Worm (Caenorhabditis elegans) whole organism, young adult: Measurements from ENCODE around the gene nspg-5.

Experiments used
- B0019.2 ChIP-seq: fragments of 200-800 bp; sonication (Bioruptor generic); conservative IDR thresholded peaks from 2 replicates; pipeline ENCODE4 v1.3.6; 2022; ENCODE audit warnings: missing genetic modification reagents, missing genetic modification characterization, missing compliant biosample characterization
- F10E7.11 ChIP-seq: sonication (generic microtip); optimal IDR thresholded peaks from 2 replicates; lab custom pipeline; 2017; ENCODE audit warnings: mild to moderate bottlenecking, missing genetic modification characterization, moderate library complexity, missing compliant biosample characterization
- F33H1.4 ChIP-seq: fragments of 200-800 bp; sonication (Bioruptor generic); IDR thresholded peaks from 2 replicates; pipeline ENCODE4 v1.3.6; 2022; ENCODE audit warnings: missing genetic modification reagents, missing genetic modification characterization, missing compliant biosample characterization
- F37B4.10 ChIP-seq: fragments of 200-800 bp; sonication (Bioruptor generic); IDR thresholded peaks from 2 replicates; pipeline ENCODE4 v1.3.6; 2022; ENCODE audit warnings: missing genetic modification characterization, missing compliant biosample characterization
- F55B11.4 ChIP-seq: sonication (generic microtip); optimal IDR thresholded peaks from 2 replicates; lab custom pipeline; 2016; ENCODE audit warnings: missing compliant biosample characterization, missing genetic modification characterization, borderline replicate concordance; ENCODE audit not compliant: insufficient read depth
- F57A8.1 ChIP-seq: fragments of 200-800 bp; sonication (Bioruptor generic); optimal IDR thresholded peaks from 2 replicates; lab custom pipeline; 2018; ENCODE audit warnings: mild to moderate bottlenecking, missing genetic modification characterization, moderate library complexity, missing compliant biosample characterization
- Y53G8AR.9 ChIP-seq: fragments of 200-800 bp; sonication (Bioruptor generic); conservative IDR thresholded peaks from 2 replicates; pipeline ENCODE4 v1.3.6; 2022; ENCODE audit warnings: missing genetic modification reagents, missing genetic modification characterization, missing compliant biosample characterization
- Y56A3A.18 ChIP-seq: fragments of 200-800 bp; sonication (Bioruptor generic); IDR thresholded peaks from 2 replicates; pipeline ENCODE4 v1.3.6; 2022; ENCODE audit warnings: missing genetic modification reagents, missing genetic modification characterization, missing compliant biosample characterization
- Y67H2A.10 ChIP-seq: fragments of 200-800 bp; sonication (Bioruptor generic); conservative IDR thresholded peaks from 2 replicates; pipeline ENCODE4 v1.3.6; 2022; ENCODE audit warnings: missing genetic modification reagents, missing genetic modification characterization, missing compliant biosample characterization
- athp-1 ChIP-seq: sonication (generic microtip); optimal IDR thresholded peaks from 2 replicates; lab custom pipeline; 2017; ENCODE audit warnings: mild to moderate bottlenecking, missing genetic modification characterization, missing compliant biosample characterization
- attf-3 ChIP-seq: fragments of 200-800 bp; sonication (Bioruptor generic); conservative IDR thresholded peaks from 2 replicates; pipeline ENCODE4 v1.3.6; 2022; ENCODE audit warnings: missing genetic modification reagents, missing genetic modification characterization, missing compliant biosample characterization
- ceh-58 ChIP-seq: fragments of 200-800 bp; sonication (Bioruptor generic); IDR thresholded peaks from 2 replicates; pipeline ENCODE4 v1.3.6; 2022; ENCODE audit warnings: missing genetic modification characterization, missing compliant biosample characterization
- chd-7 ChIP-seq: sonication (generic microtip); optimal IDR thresholded peaks from 2 replicates; lab custom pipeline; 2016; ENCODE audit warnings: mild to moderate bottlenecking, missing genetic modification characterization, moderate library complexity, missing compliant biosample characterization
- die-1 ChIP-seq: sonication (generic microtip); optimal IDR thresholded peaks from 2 replicates; lab custom pipeline; 2016; ENCODE audit warnings: missing genotype, mild to moderate bottlenecking, missing genetic modification characterization, missing compliant biosample characterization
- egl-44 ChIP-seq: fragments of 200-800 bp; sonication (Bioruptor generic); IDR thresholded peaks from 2 replicates; pipeline ENCODE4 v1.3.6; 2022; ENCODE audit warnings: missing genetic modification reagents, missing genetic modification characterization, missing compliant biosample characterization
- hmg-1.2 ChIP-seq: fragments of 200-800 bp; sonication (Bioruptor generic); IDR thresholded peaks from 2 replicates; pipeline ENCODE4 v1.3.6; 2022; ENCODE audit warnings: missing genetic modification reagents, missing genetic modification characterization, missing compliant biosample characterization
- hmg-20 ChIP-seq: fragments of 200-800 bp; sonication (Bioruptor generic); IDR thresholded peaks from 2 replicates; pipeline ENCODE4 v1.3.6; 2022; ENCODE audit warnings: missing genetic modification reagents, missing genetic modification characterization, missing compliant biosample characterization
- lsl-1 ChIP-seq: fragments of 200-800 bp; sonication (Bioruptor generic); optimal IDR thresholded peaks from 2 replicates; lab custom pipeline; 2018; ENCODE audit warnings: mild to moderate bottlenecking, missing genetic modification characterization, moderate library complexity, missing compliant biosample characterization
- madf-10 ChIP-seq: sonication (generic microtip); optimal IDR thresholded peaks from 2 replicates; lab custom pipeline; 2016; ENCODE audit warnings: mild to moderate bottlenecking, missing genetic modification characterization, missing compliant biosample characterization
- madf-6 ChIP-seq: fragments of 200-800 bp; sonication (Bioruptor generic); IDR thresholded peaks from 2 replicates; pipeline ENCODE4 v1.3.6; 2022; ENCODE audit warnings: missing genetic modification reagents, missing genetic modification characterization, missing compliant biosample characterization
- mcd-1 ChIP-seq: fragments of 200-800 bp; sonication (Bioruptor generic); IDR thresholded peaks from 2 replicates; pipeline ENCODE4 v1.3.6; 2022; ENCODE audit warnings: missing genetic modification reagents, missing genetic modification characterization, missing compliant biosample characterization
- mxl-1 ChIP-seq: sonication (generic microtip); optimal IDR thresholded peaks from 2 replicates; lab custom pipeline; 2016; ENCODE audit warnings: missing genetic modification characterization, missing compliant biosample characterization
- nfya-1 ChIP-seq: sonication (generic microtip); optimal IDR thresholded peaks from 2 replicates; lab custom pipeline; 2017; ENCODE audit warnings: antibody characterized with exemption, missing compliant biosample characterization, missing genetic modification characterization, borderline replicate concordance; ENCODE audit not compliant: insufficient read depth
- nfya-2 ChIP-seq: fragments of 200-800 bp; sonication (Bioruptor generic); IDR thresholded peaks from 2 replicates; pipeline ENCODE4 v1.3.6; 2022; ENCODE audit warnings: missing genetic modification reagents, missing genetic modification characterization, missing compliant biosample characterization
- nfyb-1 ChIP-seq: fragments of 200-800 bp; sonication (Bioruptor generic); IDR thresholded peaks from 2 replicates; pipeline ENCODE4 v1.3.6; 2022; ENCODE audit warnings: missing genetic modification reagents, missing genetic modification characterization, missing compliant biosample characterization
- nhr-120 ChIP-seq: fragments of 200-800 bp; sonication (Bioruptor generic); IDR thresholded peaks from 2 replicates; pipeline ENCODE4 v1.3.6; 2022; ENCODE audit warnings: missing genetic modification characterization, missing compliant biosample characterization
- nhr-27 ChIP-seq: fragments of 200-800 bp; sonication (Bioruptor generic); optimal IDR thresholded peaks from 2 replicates; lab custom pipeline; 2018; ENCODE audit warnings: mild to moderate bottlenecking, missing genetic modification characterization, moderate library complexity, missing compliant biosample characterization
- pbrm-1 ChIP-seq: fragments of 200-800 bp; sonication (Bioruptor generic); IDR thresholded peaks from 2 replicates; pipeline ENCODE4 v1.3.6; 2022; ENCODE audit warnings: missing genetic modification reagents, missing genetic modification characterization, missing compliant biosample characterization
- pha-4 ChIP-seq: fragments of 150-350 bp; sonication (generic microtip); optimal IDR thresholded peaks from 2 replicates; lab custom pipeline; 2014; ENCODE audit warnings: missing biosample characterization, missing genetic modification reagents, missing genetic modification characterization
- rec-8 ChIP-seq, 2 experiments: sonication (generic microtip); optimal IDR thresholded peaks; 2 replicates each; lab custom pipeline; 2016; ENCODE audit warnings: mild to moderate bottlenecking in 2 of 2, missing genetic modification characterization in 2 of 2, missing genetic modification reagents in 2 of 2, missing genotype in 2 of 2, missing biosample characterization in 1 of 2, missing compliant biosample characterization in 1 of 2, moderate library complexity in 1 of 2
- sdz-38 ChIP-seq: sonication (generic microtip); optimal IDR thresholded peaks from 2 replicates; lab custom pipeline; 2016; ENCODE audit warnings: missing genotype, missing genetic modification characterization, missing compliant biosample characterization
- snpc-1.1 ChIP-seq: sonication (generic microtip); optimal IDR thresholded peaks from 2 replicates; lab custom pipeline; 2017; ENCODE audit warnings: missing genetic modification characterization, mild to moderate bottlenecking, missing compliant biosample characterization, antibody characterized with exemption, moderate library complexity, missing genotype, missing genetic modification reagents; ENCODE audit not compliant: insufficient read depth
- snpc-4 ChIP-seq, 5 experiments: fragments of 150-350 bp in 1 of 5; sonication (generic microtip) in 4 of 5; optimal IDR thresholded peaks; 2 replicates each; lab custom pipeline; 2014 to 2018; ENCODE audit warnings: missing genetic modification characterization in 5 of 5, missing biosample characterization in 3 of 5, antibody characterized with exemption in 2 of 5, mild to moderate bottlenecking in 2 of 5, missing compliant biosample characterization in 2 of 5, missing genotype in 2 of 5, moderate library complexity in 2 of 5, missing genetic modification reagents in 1 of 5
- zfh-2 ChIP-seq: fragments of 200-800 bp; sonication (Bioruptor generic); conservative IDR thresholded peaks from 2 replicates; pipeline ENCODE4 v1.3.6; 2022; ENCODE audit warnings: missing genetic modification reagents, missing genetic modification characterization, missing compliant biosample characterization

nspg-5 gene

ce11 chrX:2950234-2950633, 31.6 kb upstream of the nspg-5 start:
- TF ChIP-seq athp-1 (tag; lab: Kevin White, UChicago), result no peak
- no peak for TF ChIP-seq mxl-1
- TF ChIP-seq nfyb-1 (GFP tag; lab: Robert Waterston, UW), result no peak
- TF ChIP-seq attf-3 (GFP tag; lab: Robert Waterston, UW), result no peak
- TF ChIP-seq madf-10 (tag; lab: Kevin White, UChicago), result no peak

ce11 chrX:2953522-2954032, 28.2 kb upstream of the nspg-5 start:
- 0 out of 2 replicates have a peak, but pooled peaks have one; percentile 52 for TF ChIP-seq zfh-2 (GFP tag; lab: Robert Waterston, UW)
- TF ChIP-seq madf-10 (tag; lab: Kevin White, UChicago), result no peak
- no peak for TF ChIP-seq nhr-27
- TF ChIP-seq chd-7 (tag; lab: Kevin White, UChicago), result peak; percentile 3
- no peak for TF ChIP-seq Y56A3A.18 (GFP tag; lab: Robert Waterston, UW)
- TF ChIP-seq F37B4.10 (GFP tag; lab: Robert Waterston, UW), result no peak

- TF ChIP-seq nfya-1 (tag; lab: Kevin White, UChicago) (no peak), F33H1.4 (GFP tag; lab: Robert Waterston, UW) (no peak), nfya-2 (GFP tag; lab: Robert Waterston, UW) (no peak), sdz-38 (tag; lab: Kevin White, UChicago) (no peak), Y53G8AR.9 (GFP tag; lab: Robert Waterston, UW) (no peak), chd-7 (tag; lab: Kevin White, UChicago) (no peak), ceh-58 (GFP tag; lab: Robert Waterston, UW) (no peak), pha-4 (no peak), die-1 (tag; lab: Kevin White, UChicago) (no peak), egl-44 (GFP tag; lab: Robert Waterston, UW) (no peak), F10E7.11 (no peak), madf-10 (tag; lab: Kevin White, UChicago) (no peak), nhr-120 (GFP tag; lab: Robert Waterston, UW) (no peak)
These were observed 26.2 kb upstream of the nspg-5 start for ce11 chrX:2955628-2956027.

- no peak for TF ChIP-seq egl-44 (GFP tag; lab: Robert Waterston, UW)
- no peak for TF ChIP-seq F55B11.4 (tag; lab: Kevin White, UChicago)
- TF ChIP-seq rec-8 (tag; optimal IDR thresholded peaks at IDR 0.05; lab: Kevin White, UChicago), result no peak
- no peak for TF ChIP-seq hmg-20
- TF ChIP-seq madf-6 (GFP tag; lab: Robert Waterston, UW), result no peak
- TF ChIP-seq Y67H2A.10 (GFP tag; lab: Robert Waterston, UW), result no peak
- no peak for TF ChIP-seq die-1 (tag; lab: Kevin White, UChicago)
- TF ChIP-seq lsl-1 (GFP tag; lab: Kevin White, UChicago), result no peak
- TF ChIP-seq Y56A3A.18 (GFP tag; lab: Robert Waterston, UW), result no peak
- TF ChIP-seq, all 124 proteins: peak for 0
These were observed 24.3 kb upstream of the nspg-5 start, which contains the start of gene gbb-1 for ce11 chrX:2957446-2957985. gbb-1 (plus strand) TSS chrX:2957935.

ce11 chrX:2960703-2961102, 21.1 kb upstream of the nspg-5 start:
- no peak for TF ChIP-seq F57A8.1 (GFP tag; lab: Kevin White, UChicago)
- TF ChIP-seq hmg-1.2 (GFP tag; lab: Robert Waterston, UW), result peak; percentile 70
- no peak for TF ChIP-seq B0019.2 (GFP tag; lab: Robert Waterston, UW)
- peak; percentile 72 for TF ChIP-seq snpc-4 (GFP tag; optimal IDR thresholded peaks at IDR 0.05; lab: Kevin White, UChicago)
- peak; percentile 53 to 94 (median 86) for TF ChIP-seq snpc-4 (tag; optimal IDR thresholded peaks at IDR 0.05; lab: Kevin White, UChicago)
- TF ChIP-seq mcd-1 (GFP tag; lab: Robert Waterston, UW), result no peak
- 0 out of 2 replicates have a peak, but pooled peaks have one; percentile 39 for TF ChIP-seq pbrm-1
- TF ChIP-seq snpc-1.1 (tag; lab: Kevin White, UChicago), result peak; percentile 78
- 0 out of 2 replicates have a peak, but pooled peaks have one; percentile 41 for TF ChIP-seq nfyb-1 (GFP tag; lab: Robert Waterston, UW)
- no peak for TF ChIP-seq madf-10 (tag; lab: Kevin White, UChicago)
